Fruit fly (Drosophila melanogaster): ENCODE measurements around the gene Orc2.

Orc2 gene

DNA sequence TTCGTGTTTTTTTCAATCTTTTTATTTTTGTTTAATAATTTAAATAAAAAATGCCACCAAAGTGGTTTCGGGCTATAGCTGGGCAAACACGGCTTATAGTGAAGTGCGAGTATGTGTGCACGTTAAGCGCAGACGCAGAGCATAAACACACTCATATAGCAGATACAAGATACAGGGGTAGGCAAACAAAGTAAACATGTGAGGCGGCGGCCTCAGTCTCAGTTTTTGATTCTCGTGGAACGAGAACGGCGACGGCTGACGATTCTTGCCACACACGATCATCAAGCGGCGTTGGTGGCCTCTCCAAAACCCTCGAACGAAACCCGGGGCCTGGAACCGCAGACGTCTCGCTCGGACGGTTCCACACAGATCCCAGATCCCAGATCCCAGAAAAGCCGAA, 25.4 kb downstream of the Orc2 start:
- TF ChIP-seq CG6808 (GFP tag; optimal IDR thresholded peaks at IDR 0.05) (no peak), net (GFP tag; optimal IDR thresholded peaks at IDR 0.05) (no peak), fkh (GFP tag; optimal IDR thresholded peaks at IDR 0.05) (peak; percentile 80), dsx (GFP tag; optimal IDR thresholded peaks at IDR 0.05; ENCODE audit: poor library complexity, severe bottlenecking) (peak; percentile 65)

DNA sequence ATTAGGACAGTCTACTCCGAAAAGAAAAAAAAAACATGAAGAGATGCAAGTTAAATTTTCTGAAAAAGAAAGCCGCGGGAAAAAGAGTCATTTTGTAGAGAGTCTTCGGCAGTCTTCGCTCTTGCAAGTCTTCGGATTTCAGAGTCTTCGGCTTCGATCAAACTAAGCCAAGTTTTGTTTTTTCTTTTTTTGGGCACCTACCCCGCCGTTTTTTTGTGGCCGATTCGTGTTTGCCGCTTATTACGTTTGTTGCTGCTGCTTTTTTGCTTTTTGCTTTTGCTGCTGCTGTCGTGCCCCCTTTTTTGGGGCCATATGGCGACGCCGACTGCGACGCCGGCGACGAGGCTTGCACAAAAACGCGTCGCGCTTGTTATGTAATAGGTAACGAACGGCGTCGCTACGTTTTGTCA, 27.4 kb downstream of the Orc2 start:
- TF ChIP-seq svp (GFP tag) (no peak), achi (GFP tag; optimal IDR thresholded peaks at IDR 0.05) (no peak), esn (GFP tag; optimal IDR thresholded peaks at IDR 0.05) (no peak), CG34406 (GFP tag; optimal IDR thresholded peaks at IDR 0.05) (no peak), CG6163 (GFP tag; IDR thresholded peaks at IDR 0.05) (peak; percentile 60; the same call in 2 of the 3 replicates), CG8119 (GFP tag; IDR thresholded peaks at IDR 0.05) (peak; percentile 72), Sox14 (GFP tag; optimal IDR thresholded peaks at IDR 0.05) (no peak), net (GFP tag; optimal IDR thresholded peaks at IDR 0.05) (peak; percentile 39), CG11294 (GFP tag; IDR thresholded peaks at IDR 0.05) (no peak), Sox15 (GFP tag; optimal IDR thresholded peaks at IDR 0.05) (no peak), OdsH (GFP tag; optimal IDR thresholded peaks at IDR 0.05) (no peak), salr (GFP tag; optimal IDR thresholded peaks at IDR 0.05) (no peak), Hr4 (GFP tag; optimal IDR thresholded peaks at IDR 0.05) (no peak), CG32006 (GFP tag; optimal IDR thresholded peaks at IDR 0.05) (no peak), CG4318 (GFP tag; optimal IDR thresholded peaks at IDR 0.05) (no peak), CG11902 (GFP tag; optimal IDR thresholded peaks at IDR 0.05) (no peak), CG1621 (tag; optimal IDR thresholded peaks at IDR 0.05) (no peak), ss (GFP tag; optimal IDR thresholded peaks at IDR 0.05) (no peak), CG3032 (tag; optimal IDR thresholded peaks at IDR 0.05) (no peak), Eip75B (GFP tag; optimal IDR thresholded peaks at IDR 0.05) (no peak), acj6 (GFP tag; optimal IDR thresholded peaks at IDR 0.05) (no peak), fkh (GFP tag; optimal IDR thresholded peaks at IDR 0.05) (no peak), CG11762 (GFP tag; optimal IDR thresholded peaks at IDR 0.05; ENCODE audit: insufficient read depth) (no peak), dsx (GFP tag; optimal IDR thresholded peaks at IDR 0.05; ENCODE audit: poor library complexity, severe bottlenecking) (no peak), pdm3 (GFP tag; optimal IDR thresholded peaks at IDR 0.05) (no peak), Eip78C (GFP tag) (peak; percentile 56), CG8319 (GFP tag; optimal IDR thresholded peaks at IDR 0.05) (no peak), CG6808 (GFP tag; optimal IDR thresholded peaks at IDR 0.05) (no peak), CG6792 (GFP tag; optimal IDR thresholded peaks at IDR 0.05) (no peak), Smox (GFP tag; optimal IDR thresholded peaks at IDR 0.05) (no peak), CG10669 (GFP tag; optimal IDR thresholded peaks at IDR 0.05) (no peak), cyc (GFP tag; optimal IDR thresholded peaks at IDR 0.05) (no peak), CG6276 (GFP tag; optimal IDR thresholded peaks at IDR 0.05) (peak; percentile 71), Lpt (GFP tag; optimal IDR thresholded peaks at IDR 0.05) (peak; percentile 29), spab (GFP tag; optimal IDR thresholded peaks at IDR 0.05) (no peak), CG3919 (GFP tag; optimal IDR thresholded peaks at IDR 0.05) (no peak), Ets96B (tag; optimal IDR thresholded peaks at IDR 0.05) (no peak), CG7368 (GFP tag; optimal IDR thresholded peaks at IDR 0.05) (no peak), CG8632 (GFP tag; optimal IDR thresholded peaks at IDR 0.05) (no peak), Hr38 (GFP tag; optimal IDR thresholded peaks at IDR 0.05) (no peak), dac (GFP tag; optimal IDR thresholded peaks at IDR 0.05) (no peak), Hr39 (GFP tag; optimal IDR thresholded peaks at IDR 0.05) (no peak), CG16779 (tag; optimal IDR thresholded peaks at IDR 0.05) (no peak), fd85E (GFP tag; optimal IDR thresholded peaks at IDR 0.05) (no peak), Met (GFP tag; optimal IDR thresholded peaks at IDR 0.05) (no peak), Ets21C (GFP tag; optimal IDR thresholded peaks at IDR 0.05) (no peak), CG15336 (GFP tag; IDR thresholded peaks at IDR 0.05) (peak; percentile 54; the same call in 1 of the 2 replicates), lz (GFP tag; optimal IDR thresholded peaks at IDR 0.05) (no peak), CG10631 (GFP tag; optimal IDR thresholded peaks at IDR 0.05) (no peak), Eip93F (GFP tag; optimal IDR thresholded peaks at IDR 0.05) (peak; percentile 5), eg (GFP tag; IDR thresholded peaks at IDR 0.05) (peak; percentile 78)

All from whole organism, prepupa.